Fruit fly (Drosophila melanogaster): ENCODE measurements around the gene CG42542.

Gene CG42542

DNA sequence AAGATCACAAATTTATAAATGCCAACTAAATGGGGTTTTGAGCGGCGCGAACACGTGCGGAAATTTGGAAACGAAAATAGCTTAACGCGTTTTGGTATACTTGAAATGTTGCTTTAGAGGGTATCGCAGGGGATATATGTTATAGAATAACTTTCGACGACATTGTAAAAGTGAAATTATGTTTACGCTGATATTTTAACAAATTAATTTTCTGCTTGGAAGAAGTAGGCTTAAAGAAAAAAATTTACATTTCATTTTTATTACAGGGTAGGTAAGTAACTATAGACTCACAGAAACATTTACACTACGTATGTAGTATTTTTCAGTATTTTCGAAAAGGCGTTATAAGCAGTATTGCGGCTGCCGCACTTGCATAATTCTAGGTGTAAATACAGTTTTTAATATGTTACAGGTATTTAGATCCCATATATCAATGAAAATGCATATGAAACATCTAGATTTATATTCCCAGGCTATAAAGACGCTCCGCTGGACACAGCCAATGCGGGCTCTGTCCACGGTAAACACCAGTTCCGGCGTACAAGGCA is 33.0 kb downstream of the CG42542 start, which contains the start of the genes Art3 and mRpS10:
Gene Art3 (minus strand): TSS at position 80 of the 548 bp plus-strand sequence.
Gene mRpS10 (plus strand): TSS at position 337 of the 548 bp plus-strand sequence.
- TF ChIP-seq Abd-B (GFP tag; optimal IDR thresholded peaks at IDR 0.05), result no peak
- TF ChIP-seq rgr (GFP tag; optimal IDR thresholded peaks at IDR 0.05), result peak; percentile 100
- peak; percentile 99 for TF ChIP-seq woc (GFP tag; optimal IDR thresholded peaks at IDR 0.05)
- peak; percentile 99 for TF ChIP-seq CG32264 (GFP tag; optimal IDR thresholded peaks at IDR 0.05)
- TF ChIP-seq Sp1 (GFP tag; optimal IDR thresholded peaks at IDR 0.05), result peak; percentile 100
- no peak for TF ChIP-seq usp (GFP tag; optimal IDR thresholded peaks at IDR 0.05)
- TF ChIP-seq CrebA (GFP tag; optimal IDR thresholded peaks at IDR 0.05; ENCODE audit: borderline replicate concordance), result no peak
- peak; percentile 91 for TF ChIP-seq Rel (GFP tag; optimal IDR thresholded peaks at IDR 0.05)
- TF ChIP-seq Rel (tag; optimal IDR thresholded peaks at IDR 0.05), result peak; percentile 99
- peak; percentile 100 for TF ChIP-seq HLH106 (tag; optimal IDR thresholded peaks at IDR 0.05)
- peak; percentile 48 for TF ChIP-seq Myc (optimal IDR thresholded peaks at IDR 0.05)
- TF ChIP-seq sv (GFP tag; optimal IDR thresholded peaks at IDR 0.05), result peak; percentile 99
- no peak for TF ChIP-seq brk (GFP tag; optimal IDR thresholded peaks at IDR 0.05)
- peak; percentile 89 for TF ChIP-seq jim (GFP tag; optimal IDR thresholded peaks at IDR 0.05)
- TF ChIP-seq N (GFP tag; optimal IDR thresholded peaks at IDR 0.05), result no peak
- no peak for TF ChIP-seq Dif (GFP tag; optimal IDR thresholded peaks at IDR 0.05; ENCODE audit: partially characterized antibody)
- TF ChIP-seq pan (optimal IDR thresholded peaks at IDR 0.05), result peak; percentile 91
- TF ChIP-seq sage (GFP tag; optimal IDR thresholded peaks at IDR 0.05), result peak; percentile 99
- no peak for TF ChIP-seq lola (GFP tag; optimal IDR thresholded peaks at IDR 0.05)
- TF ChIP-seq dsf (GFP tag; optimal IDR thresholded peaks at IDR 0.05; ENCODE audit: borderline replicate concordance), result peak; percentile 98
- TF ChIP-seq fru (GFP tag; optimal IDR thresholded peaks at IDR 0.05), result peak; percentile 100
- TF ChIP-seq Dfd (GFP tag; optimal IDR thresholded peaks at IDR 0.05), result peak; percentile 99
- peak; percentile 96 for TF ChIP-seq Mio (GFP tag; optimal IDR thresholded peaks at IDR 0.05)
- peak; percentile 100 for TF ChIP-seq CG9705 (GFP tag; optimal IDR thresholded peaks at IDR 0.05)
- no peak for TF ChIP-seq dl (GFP tag; optimal IDR thresholded peaks at IDR 0.05; ENCODE audit: insufficient read depth in 1 of 2, partially characterized antibody in 2 of 2)
- TF ChIP-seq Hnf4 (GFP tag; optimal IDR thresholded peaks at IDR 0.05), result peak; percentile 100
- peak; percentile 97 to 100 for TF ChIP-seq foxo (GFP tag; optimal IDR thresholded peaks at IDR 0.05)
- peak; percentile 99 for TF ChIP-seq ey (GFP tag; optimal IDR thresholded peaks at IDR 0.05)
- peak; percentile 99 for TF ChIP-seq psq (GFP tag; optimal IDR thresholded peaks at IDR 0.05)
- TF ChIP-seq GATAd (GFP tag; optimal IDR thresholded peaks at IDR 0.05), result peak; percentile 99
- no peak for TF ChIP-seq Hr78 (GFP tag; optimal IDR thresholded peaks at IDR 0.05)
- peak; percentile 99 for TF ChIP-seq br (GFP tag; optimal IDR thresholded peaks at IDR 0.05)
- peak; percentile 99 for TF ChIP-seq Hr83 (GFP tag; optimal IDR thresholded peaks at IDR 0.05; ENCODE audit: poor library complexity, severe bottlenecking)
- peak; percentile 100 for TF ChIP-seq dmrt93B (GFP tag; optimal IDR thresholded peaks at IDR 0.05)
- TF ChIP-seq tai (GFP tag; optimal IDR thresholded peaks at IDR 0.05), result no peak
- peak; percentile 100 for TF ChIP-seq OdsH (GFP tag; optimal IDR thresholded peaks at IDR 0.05)
- peak; percentile 100 for TF ChIP-seq h (GFP tag; optimal IDR thresholded peaks at IDR 0.05)
- no peak for TF ChIP-seq Vsx2 (GFP tag; optimal IDR thresholded peaks at IDR 0.05; ENCODE audit: partially characterized antibody)
- peak; percentile 99 for TF ChIP-seq Jra (GFP tag; optimal IDR thresholded peaks at IDR 0.05)

- TF ChIP-seq Jra (GFP tag; optimal IDR thresholded peaks at IDR 0.05), result no peak
- no peak for TF ChIP-seq Hr83 (GFP tag; optimal IDR thresholded peaks at IDR 0.05; ENCODE audit: poor library complexity, severe bottlenecking)
- TF ChIP-seq woc (GFP tag; optimal IDR thresholded peaks at IDR 0.05), result no peak
- no peak for TF ChIP-seq Myc (optimal IDR thresholded peaks at IDR 0.05)
- no peak for TF ChIP-seq CG9705 (GFP tag; optimal IDR thresholded peaks at IDR 0.05)
- no peak for TF ChIP-seq Hnf4 (GFP tag; optimal IDR thresholded peaks at IDR 0.05)
- no peak for TF ChIP-seq fru (GFP tag; optimal IDR thresholded peaks at IDR 0.05)
Observed at dm6 chr3R:15230285-15230684, 33.9 kb downstream of the CG42542 start, which contains the start of gene CG34316. TSS of gene CG34316 (plus strand) at chr3R:15230585.

Data from whole organism, wandering third instar larva.